Fruit fly (Drosophila melanogaster): Measurements from ENCODE around the gene Fnta.

dm6 chr2L:4800033-4800432 lies 30.5 kb downstream of the Fnta start:
- no peak for TF ChIP-seq Ets98B (GFP tag; IDR thresholded peaks at IDR 0.05)
- no peak for TF ChIP-seq Snoo (tag; optimal IDR thresholded peaks at IDR 0.05)
- no peak for TF ChIP-seq gl (tag; optimal IDR thresholded peaks at IDR 0.05)
- TF ChIP-seq EcR (GFP tag; optimal IDR thresholded peaks at IDR 0.05) = peak; percentile 95
- no peak for TF ChIP-seq CG4496 (GFP tag; IDR thresholded peaks at IDR 0.05)
- TF ChIP-seq CG17806 (tag; optimal IDR thresholded peaks at IDR 0.05) = no peak
- TF ChIP-seq CG8301 (tag; optimal IDR thresholded peaks at IDR 0.05) = no peak
- TF ChIP-seq CG12605 (GFP tag; IDR thresholded peaks at IDR 0.05) = no peak
- TF ChIP-seq CG15710 (tag; optimal IDR thresholded peaks at IDR 0.05) = no peak
- no peak for TF ChIP-seq rn (GFP tag; IDR thresholded peaks at IDR 0.05)
